Fruit fly (Drosophila melanogaster) whole organism, prepupa: ENCODE data around the gene CG32971.

ENCODE experiments used
- CG4318 ChIP-seq: fragments of 200-800 bp; sonication (Bioruptor generic); optimal IDR thresholded peaks from 3 replicates; lab custom pipeline; 2017; ENCODE audit warnings: missing biosample characterization, mild to moderate bottlenecking, missing genetic modification characterization
- CG6792 ChIP-seq: fragments of 200-800 bp; sonication (Bioruptor generic); optimal IDR thresholded peaks from 3 replicates; lab custom pipeline; 2016; ENCODE audit warnings: missing biosample characterization, missing genetic modification characterization
- Eip93F ChIP-seq: fragments of 200-800 bp; sonication (Bioruptor generic); optimal IDR thresholded peaks from 2 replicates; lab custom pipeline; 2016; ENCODE audit warnings: missing biosample characterization, mild to moderate bottlenecking, missing genetic modification characterization
- Ets96B ChIP-seq: fragments of 200-800 bp; optimal IDR thresholded peaks from 2 replicates; lab custom pipeline; 2019; ENCODE audit warnings: missing biosample characterization, mild to moderate bottlenecking, missing genetic modification characterization, moderate library complexity
- Lpt ChIP-seq: fragments of 200-800 bp; sonication (Bioruptor generic); optimal IDR thresholded peaks from 3 replicates; lab custom pipeline; 2016; ENCODE audit warnings: missing biosample characterization, missing genetic modification characterization
- lz ChIP-seq: fragments of 200-800 bp; sonication (Bioruptor generic); optimal IDR thresholded peaks from 3 replicates; lab custom pipeline; 2016; ENCODE audit warnings: missing biosample characterization, missing genetic modification characterization
- net ChIP-seq: fragments of 200-800 bp; sonication (Bioruptor generic); optimal IDR thresholded peaks from 3 replicates; lab custom pipeline; 2016; ENCODE audit warnings: missing biosample characterization, missing genetic modification characterization
- salr ChIP-seq, 2 experiments: fragments of 200-800 bp; sonication (Bioruptor generic); optimal IDR thresholded peaks; 3 replicates each; lab custom pipeline; 2016 to 2018; ENCODE audit warnings: missing biosample characterization in 2 of 2, missing genetic modification characterization in 2 of 2, mild to moderate bottlenecking in 1 of 2
- svp ChIP-seq: fragments of 200-800 bp; sonication (Bioruptor generic); peaks from one replicate; lab custom pipeline; 2016; ENCODE audit warnings: missing biosample characterization, missing genetic modification characterization

DNA sequence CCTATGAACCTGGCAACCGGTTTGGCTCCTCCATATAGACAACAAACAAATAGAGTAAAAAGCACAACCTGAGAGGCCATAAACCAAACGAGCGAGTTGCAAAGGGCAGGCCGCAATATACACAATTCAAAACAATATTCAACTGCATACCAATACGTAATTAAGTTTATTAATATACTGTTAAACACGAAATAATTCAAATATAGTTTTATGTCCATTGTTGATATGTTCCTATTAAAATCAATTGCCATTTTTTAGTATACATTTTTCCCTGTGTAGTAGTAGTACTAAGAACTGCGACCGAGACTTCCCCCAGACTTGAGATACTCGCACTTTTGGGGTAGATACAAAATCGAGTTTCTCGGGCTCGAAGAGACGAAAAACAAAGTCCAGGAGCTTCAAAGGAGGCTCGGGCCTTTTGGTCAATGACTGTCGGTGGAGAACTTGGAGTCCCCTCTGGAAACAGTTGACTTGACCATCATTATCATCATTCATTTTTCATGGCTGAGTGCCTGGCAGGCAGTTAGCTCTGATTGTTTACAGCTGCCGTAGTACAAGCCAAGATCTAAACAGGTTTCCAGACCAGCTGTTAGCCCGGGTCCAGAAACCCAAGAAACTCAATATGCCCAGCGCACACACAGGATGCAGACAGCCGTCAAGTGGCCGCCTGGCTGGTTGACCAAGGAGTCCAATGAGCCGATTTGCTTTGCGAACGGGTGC, 48.5 kb upstream of the CG32971 start:
- TF ChIP-seq Ets96B (peak; percentile 97), CG4318 (GFP tag; lab: Kevin White, UChicago) (peak; percentile 14), net (peak; percentile 83), Eip93F (GFP tag; lab: Kevin White, UChicago) (peak; percentile 63), salr (GFP tag; optimal IDR thresholded peaks at IDR 0.05; lab: Kevin White, UChicago) (peak; percentile 67 to 85), CG6792 (GFP tag; lab: Kevin White, UChicago) (peak; percentile 86), lz (GFP tag; lab: Kevin White, UChicago) (peak; percentile 80), Lpt (GFP tag; lab: Kevin White, UChicago) (peak; percentile 83), svp (peak; percentile 88)
